Fruit fly (Drosophila melanogaster): ENCODE data around the gene eRF3.

The eRF3 gene

DNA sequence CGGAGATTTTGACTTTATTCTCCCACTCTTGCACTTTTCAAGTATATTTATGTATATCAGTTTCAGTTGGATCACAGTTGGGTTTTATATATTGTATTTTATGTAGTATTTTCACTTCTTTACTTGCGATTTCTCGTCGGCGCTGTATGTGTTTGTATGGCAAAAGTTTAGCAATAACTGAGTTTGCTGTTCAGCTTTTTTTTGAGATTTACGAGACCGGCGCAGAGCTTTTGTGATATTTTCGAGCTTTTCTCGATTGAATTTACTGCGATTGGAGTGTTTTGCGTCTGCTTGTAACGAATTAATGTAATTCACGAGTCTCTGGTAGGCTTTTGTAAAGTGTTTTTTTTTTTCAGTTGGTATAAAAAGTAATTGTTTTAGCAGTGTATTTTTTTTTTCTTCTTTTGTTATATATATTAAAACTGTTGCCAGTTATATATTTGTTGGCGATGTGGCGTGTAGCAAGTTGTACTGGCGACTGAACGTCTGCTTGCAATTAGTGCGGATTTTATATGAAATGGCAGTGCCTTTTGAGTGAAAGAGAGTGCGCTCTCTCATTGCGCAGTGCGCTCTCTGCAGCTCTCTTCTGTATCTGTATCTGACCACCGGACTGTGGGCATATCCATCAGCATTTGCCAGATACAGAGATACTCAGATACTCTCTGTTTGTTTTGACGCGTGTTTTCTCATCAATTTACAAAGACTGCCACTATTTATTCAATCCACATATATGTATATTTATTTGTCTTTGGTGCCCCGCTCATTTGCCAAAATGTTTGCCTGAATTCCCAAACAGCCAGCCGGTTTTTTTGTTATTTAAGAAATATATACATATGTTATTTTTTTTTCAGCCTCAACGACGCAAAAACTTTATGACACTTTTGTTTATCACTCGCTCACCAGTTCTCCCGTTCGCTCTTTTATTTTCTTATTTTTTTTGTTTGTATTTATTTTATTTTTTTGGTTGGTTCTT lies 26.8 kb downstream of the eRF3 start (continued):
- TF ChIP-seq sv (GFP tag; optimal IDR thresholded peaks at IDR 0.05) (peak; percentile 15), h (GFP tag; optimal IDR thresholded peaks at IDR 0.05) (peak; percentile 85)

DNA sequence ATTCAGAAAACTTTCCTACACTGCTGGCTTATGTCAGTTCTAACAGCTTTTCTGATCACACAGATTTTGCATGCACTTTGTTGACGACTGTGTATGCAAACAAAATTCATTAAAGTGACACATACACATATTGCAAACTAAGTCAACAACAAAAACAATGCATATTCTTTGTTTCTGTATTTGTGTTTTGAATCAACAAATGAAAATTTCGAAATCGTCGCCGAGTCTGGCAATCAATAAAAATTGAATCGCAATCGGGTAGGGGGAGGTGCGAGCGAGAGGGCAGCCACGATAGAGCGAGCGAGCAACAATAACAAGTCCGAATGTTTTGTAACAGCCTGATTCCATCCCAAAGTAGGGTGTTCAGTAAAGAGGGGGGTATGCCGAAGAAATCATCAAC lies 28.8 kb downstream of the eRF3 start:
- no peak for TF ChIP-seq Mio (GFP tag; optimal IDR thresholded peaks at IDR 0.05)
- TF ChIP-seq Rel (GFP tag; optimal IDR thresholded peaks at IDR 0.05): no peak
- TF ChIP-seq Rel (tag; optimal IDR thresholded peaks at IDR 0.05): peak; percentile 4
- TF ChIP-seq h (GFP tag; optimal IDR thresholded peaks at IDR 0.05): peak; percentile 1
- TF ChIP-seq rgr (GFP tag; optimal IDR thresholded peaks at IDR 0.05): peak; percentile 30
- peak; percentile 27 for TF ChIP-seq tai (GFP tag; optimal IDR thresholded peaks at IDR 0.05)
- no peak for TF ChIP-seq dl (GFP tag; optimal IDR thresholded peaks at IDR 0.05; ENCODE audit: insufficient read depth in 1 of 2, partially characterized antibody in 2 of 2)
- TF ChIP-seq br (GFP tag; optimal IDR thresholded peaks at IDR 0.05): peak; percentile 17

- TF ChIP-seq Hr83 (GFP tag; optimal IDR thresholded peaks at IDR 0.05; ENCODE audit: poor library complexity, severe bottlenecking) (no peak), dsf (GFP tag; optimal IDR thresholded peaks at IDR 0.05; ENCODE audit: borderline replicate concordance) (no peak), Mio (GFP tag; optimal IDR thresholded peaks at IDR 0.05) (no peak), Jra (GFP tag; optimal IDR thresholded peaks at IDR 0.05) (no peak), dl (GFP tag; optimal IDR thresholded peaks at IDR 0.05; ENCODE audit: insufficient read depth in 1 of 2, partially characterized antibody in 2 of 2) (no peak), ey (GFP tag; optimal IDR thresholded peaks at IDR 0.05) (no peak), N (GFP tag; optimal IDR thresholded peaks at IDR 0.05) (no peak), Dfd (GFP tag; optimal IDR thresholded peaks at IDR 0.05) (no peak), lola (GFP tag; optimal IDR thresholded peaks at IDR 0.05) (no peak), OdsH (GFP tag; optimal IDR thresholded peaks at IDR 0.05) (no peak), GATAd (GFP tag; optimal IDR thresholded peaks at IDR 0.05) (no peak), brk (GFP tag; optimal IDR thresholded peaks at IDR 0.05) (no peak), Abd-B (GFP tag; optimal IDR thresholded peaks at IDR 0.05) (no peak), Hr78 (GFP tag; optimal IDR thresholded peaks at IDR 0.05) (no peak), br (GFP tag; optimal IDR thresholded peaks at IDR 0.05) (no peak), fru (GFP tag; optimal IDR thresholded peaks at IDR 0.05) (no peak), Myc (optimal IDR thresholded peaks at IDR 0.05) (no peak), usp (GFP tag; optimal IDR thresholded peaks at IDR 0.05) (no peak), dmrt93B (GFP tag; optimal IDR thresholded peaks at IDR 0.05) (no peak), HLH106 (tag; optimal IDR thresholded peaks at IDR 0.05) (no peak)
Measured at dm6 chr2L:12464065-12464464, 29.8 kb downstream of the eRF3 start.

DNA sequence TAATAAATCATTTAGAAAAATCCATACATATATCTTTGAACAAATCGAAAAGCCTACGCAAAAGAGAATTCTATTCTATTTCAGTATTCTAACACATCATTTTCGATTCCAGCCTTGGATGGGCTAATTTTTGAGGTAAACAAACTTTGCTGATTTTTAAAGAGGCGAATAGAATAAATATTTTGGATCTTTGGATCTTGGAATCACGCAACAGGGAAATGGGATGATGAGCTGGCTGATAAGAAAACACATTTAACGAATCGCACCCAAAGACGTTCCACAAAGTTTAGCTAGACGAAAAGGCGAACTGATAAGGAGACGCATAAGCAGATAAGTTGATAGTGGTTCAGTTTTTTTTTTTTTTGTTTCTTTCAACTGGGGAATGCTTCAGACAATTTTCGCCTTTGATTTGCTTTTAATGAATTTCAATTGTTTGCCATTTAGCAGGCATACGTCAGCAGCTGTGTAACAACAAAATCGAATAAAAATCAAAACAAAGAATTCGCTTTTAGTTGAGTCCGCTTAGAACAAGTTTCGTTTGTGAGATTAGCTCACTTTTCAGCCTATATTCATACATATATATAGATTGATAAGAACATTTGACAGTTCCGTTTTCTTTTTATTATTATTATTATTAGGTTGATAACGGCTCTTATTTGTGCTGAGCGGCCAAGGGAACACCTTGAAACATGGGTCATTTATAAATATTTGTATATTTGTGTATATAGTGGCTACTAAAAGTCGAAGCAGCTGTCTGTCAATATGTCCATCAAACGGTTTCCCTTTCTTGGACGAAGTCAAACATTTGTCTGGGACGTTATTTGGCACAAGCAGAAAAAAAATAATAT lies 31.1 kb downstream of the eRF3 start:
- TF ChIP-seq HLH106 (tag; optimal IDR thresholded peaks at IDR 0.05): no peak
- TF ChIP-seq fru (GFP tag; optimal IDR thresholded peaks at IDR 0.05): no peak
- no peak for TF ChIP-seq OdsH (GFP tag; optimal IDR thresholded peaks at IDR 0.05)
- no peak for TF ChIP-seq Hnf4 (GFP tag; optimal IDR thresholded peaks at IDR 0.05)
- TF ChIP-seq foxo (GFP tag; optimal IDR thresholded peaks at IDR 0.05): no peak
- no peak for TF ChIP-seq tai (GFP tag; optimal IDR thresholded peaks at IDR 0.05)
- no peak for TF ChIP-seq Hr78 (GFP tag; optimal IDR thresholded peaks at IDR 0.05)
- TF ChIP-seq Rel (GFP tag; optimal IDR thresholded peaks at IDR 0.05): no peak
- TF ChIP-seq Rel (tag; optimal IDR thresholded peaks at IDR 0.05): no peak
- no peak for TF ChIP-seq brk (GFP tag; optimal IDR thresholded peaks at IDR 0.05)
- TF ChIP-seq Dif (GFP tag; optimal IDR thresholded peaks at IDR 0.05; ENCODE audit: partially characterized antibody): no peak
- no peak for TF ChIP-seq CG32264 (GFP tag; optimal IDR thresholded peaks at IDR 0.05)
- no peak for TF ChIP-seq Sp1 (GFP tag; optimal IDR thresholded peaks at IDR 0.05)
- TF ChIP-seq rgr (GFP tag; optimal IDR thresholded peaks at IDR 0.05): no peak
